Worm (Caenorhabditis elegans) whole organism, L4 larva: ENCODE results near the gene syx-6.

Experiments
- F26F4.8 ChIP-seq: fragments of 200-800 bp; sonication (Bioruptor generic); conservative IDR thresholded peaks from 2 replicates; pipeline ENCODE4 v1.3.6; 2022; ENCODE audit warnings: missing genetic modification characterization, missing compliant biosample characterization
- F49E8.2 ChIP-seq: sonication (generic microtip); optimal IDR thresholded peaks from 2 replicates; lab custom pipeline; 2016; ENCODE audit warnings: missing compliant biosample characterization, mild to moderate bottlenecking, missing genetic modification characterization, borderline replicate concordance
- R02D3.7 ChIP-seq: fragments of 150-350 bp; sonication (generic microtip); optimal IDR thresholded peaks from 3 replicates; lab custom pipeline; 2014; ENCODE audit warnings: missing biosample characterization, missing genetic modification characterization
- T20F7.1 ChIP-seq: fragments of 200-800 bp; sonication (Bioruptor generic); optimal IDR thresholded peaks from 2 replicates; lab custom pipeline; 2018; ENCODE audit warnings: mild to moderate bottlenecking, missing genetic modification characterization, missing compliant biosample characterization
- T26A8.4 ChIP-seq: fragments of 200-800 bp; sonication (Bioruptor generic); IDR thresholded peaks from 2 replicates; pipeline ENCODE4 v1.3.6; 2022; ENCODE audit warnings: missing genetic modification characterization, missing compliant biosample characterization
- Y105C5A.15 ChIP-seq: fragments of 200-800 bp; sonication (Bioruptor generic); IDR thresholded peaks from 2 replicates; pipeline ENCODE4 v1.3.6; 2022; ENCODE audit warnings: missing genetic modification characterization, missing compliant biosample characterization
- Y5F2A.4 ChIP-seq: fragments of 200-800 bp; sonication (Bioruptor generic); optimal IDR thresholded peaks from 2 replicates; lab custom pipeline; 2018; ENCODE audit warnings: mild to moderate bottlenecking, missing genetic modification characterization, missing compliant biosample characterization
- Y75B8A.6 ChIP-seq: fragments of 200-800 bp; sonication (Bioruptor generic); IDR thresholded peaks from 2 replicates; pipeline ENCODE4 v1.3.6; 2022; ENCODE audit warnings: missing genetic modification reagents, missing genetic modification characterization, missing compliant biosample characterization
- ZK546.5 ChIP-seq, 2 experiments: sonication (generic microtip); optimal IDR thresholded peaks; 2 replicates each; lab custom pipeline; 2017; ENCODE audit warnings: missing biosample characterization in 2 of 2, missing genetic modification characterization in 2 of 2
- ama-1 ChIP-seq: fragments of 150-350 bp; optimal IDR thresholded peaks from 2 replicates; lab custom pipeline; 2014; ENCODE audit warnings: inconsistent platforms, mixed read lengths
- ceh-82 ChIP-seq: sonication (generic microtip); optimal IDR thresholded peaks from 2 replicates; lab custom pipeline; 2017; ENCODE audit warnings: missing biosample characterization, missing genetic modification characterization
- ctbp-1 ChIP-seq: fragments of 200-800 bp; sonication (Bioruptor generic); IDR thresholded peaks from 2 replicates; pipeline ENCODE4 v1.3.6; 2022; ENCODE audit warnings: missing genetic modification reagents, missing genetic modification characterization, missing compliant biosample characterization
- daf-16 ChIP-seq, 3 experiments: sonication (generic microtip); optimal IDR thresholded peaks; 2 replicates each; lab custom pipeline; 2016 to 2017; ENCODE audit warnings: missing genetic modification characterization in 3 of 3, missing genetic modification reagents in 3 of 3, mild to moderate bottlenecking in 2 of 3, missing compliant biosample characterization in 2 of 3, missing biosample characterization in 1 of 3, moderate library complexity in 1 of 3
- dmd-8 ChIP-seq: fragments of 200-800 bp; sonication (Bioruptor generic); IDR thresholded peaks from 2 replicates; pipeline ENCODE4 v1.3.6; 2022; ENCODE audit warnings: missing genetic modification characterization, missing compliant biosample characterization
- duxl-1 ChIP-seq: sonication (generic microtip); optimal IDR thresholded peaks from 2 replicates; lab custom pipeline; 2016; ENCODE audit warnings: mild to moderate bottlenecking, missing genetic modification characterization, moderate library complexity, missing compliant biosample characterization; ENCODE audit not compliant: poor library complexity
- dve-1 ChIP-seq: sonication (generic microtip); optimal IDR thresholded peaks from 2 replicates; lab custom pipeline; 2017; ENCODE audit warnings: antibody characterized with exemption, mild to moderate bottlenecking, missing genetic modification characterization, missing compliant biosample characterization; ENCODE audit not compliant: insufficient read depth
- egl-27 ChIP-seq: sonication (generic microtip); optimal IDR thresholded peaks from 3 replicates; lab custom pipeline; 2017; ENCODE audit warnings: missing biosample characterization, missing genetic modification reagents, missing genetic modification characterization
- egl-43 ChIP-seq: fragments of 200-800 bp; sonication (Bioruptor generic); IDR thresholded peaks from 2 replicates; pipeline ENCODE4 v1.3.6; 2022; ENCODE audit warnings: missing genetic modification reagents, missing genetic modification characterization, missing compliant biosample characterization
- fkh-10 ChIP-seq: fragments of 150-350 bp; optimal IDR thresholded peaks from 2 replicates; lab custom pipeline; 2014; ENCODE audit warnings: missing biosample characterization, missing genetic modification reagents, missing genetic modification characterization
- hif-1 ChIP-seq, 2 experiments: sonication (generic microtip); optimal IDR thresholded peaks; 2 replicates each; lab custom pipeline; 2016 to 2017; ENCODE audit warnings: missing compliant biosample characterization in 2 of 2, missing genetic modification characterization in 2 of 2, missing genetic modification reagents in 2 of 2, missing genotype in 2 of 2, mild to moderate bottlenecking in 1 of 2
- hlh-30 ChIP-seq: sonication (generic microtip); optimal IDR thresholded peaks from 2 replicates; lab custom pipeline; 2017; ENCODE audit warnings: antibody characterized with exemption, mild to moderate bottlenecking, missing genetic modification characterization, missing compliant biosample characterization; ENCODE audit not compliant: insufficient read depth
- lin-15B ChIP-seq: fragments of 150-350 bp; sonication (generic microtip); optimal IDR thresholded peaks from 3 replicates; lab custom pipeline; 2014; ENCODE audit warnings: missing biosample characterization, missing genetic modification characterization
- lin-38 ChIP-seq: fragments of 200-800 bp; sonication (Bioruptor generic); IDR thresholded peaks from 2 replicates; pipeline ENCODE4 v1.3.6; 2022; ENCODE audit warnings: missing genetic modification reagents, missing genetic modification characterization, missing compliant biosample characterization
- lin-39 ChIP-seq: fragments of 150-350 bp; optimal IDR thresholded peaks from 2 replicates; lab custom pipeline; 2014; ENCODE audit warnings: missing biosample characterization, missing genetic modification reagents, missing genetic modification characterization
- mdl-1 ChIP-seq, 2 experiments: fragments of 150-350 bp in 1 of 2; sonication (generic microtip) in 1 of 2; optimal IDR thresholded peaks; 2 replicates each; lab custom pipeline; 2014 to 2017; ENCODE audit warnings: missing biosample characterization in 2 of 2, missing genetic modification characterization in 2 of 2
- mdt-29 ChIP-seq: fragments of 200-800 bp; sonication (Bioruptor generic); IDR thresholded peaks from 2 replicates; pipeline ENCODE4 v1.3.6; 2022; ENCODE audit warnings: missing genetic modification reagents, missing genetic modification characterization, missing compliant biosample characterization
- mxl-2 ChIP-seq: fragments of 200-800 bp; sonication (Bioruptor generic); conservative IDR thresholded peaks from 2 replicates; pipeline ENCODE4 v1.3.6; 2022; ENCODE audit warnings: missing genetic modification reagents, missing genetic modification characterization, missing compliant biosample characterization
- mxl-3 ChIP-seq: fragments of 200-800 bp; sonication (Bioruptor generic); optimal IDR thresholded peaks from 2 replicates; lab custom pipeline; 2018; ENCODE audit warnings: mild to moderate bottlenecking, missing genetic modification characterization, missing compliant biosample characterization
- nhr-10 ChIP-seq: fragments of 150-350 bp; optimal IDR thresholded peaks from 2 replicates; lab custom pipeline; 2014; ENCODE audit warnings: missing biosample characterization, missing genetic modification characterization
- nhr-11 ChIP-seq: fragments of 150-350 bp; optimal IDR thresholded peaks from 2 replicates; lab custom pipeline; 2014; ENCODE audit warnings: missing biosample characterization, missing genetic modification characterization
- nhr-237 ChIP-seq: sonication (generic microtip); optimal IDR thresholded peaks from 2 replicates; lab custom pipeline; 2017; ENCODE audit warnings: missing biosample characterization, missing genetic modification characterization
- nhr-25 ChIP-seq: sonication (generic microtip); optimal IDR thresholded peaks from 2 replicates; lab custom pipeline; 2017; ENCODE audit warnings: missing genetic modification characterization, mild to moderate bottlenecking, missing compliant biosample characterization, antibody characterized with exemption, moderate library complexity, borderline replicate concordance; ENCODE audit not compliant: insufficient read depth
- nhr-77 ChIP-seq: fragments of 150-350 bp; optimal IDR thresholded peaks from 2 replicates; lab custom pipeline; 2014; ENCODE audit warnings: missing biosample characterization, missing genetic modification characterization
- pha-4 ChIP-seq, 2 experiments: fragments of 150-350 bp in 1 of 2; fragments of 200-800 bp in 1 of 2; sonication (Bioruptor generic) in 1 of 2; IDR thresholded peaks in 1 of 2; optimal IDR thresholded peaks in 1 of 2; 2 replicates each; pipeline versions ENCODE4 v1.3.6 to Lab custom; 2014 to 2022; ENCODE audit warnings: missing genetic modification characterization in 2 of 2, missing genetic modification reagents in 2 of 2, missing biosample characterization in 1 of 2, missing compliant biosample characterization in 1 of 2
- pqm-1 ChIP-seq: sonication (generic microtip); optimal IDR thresholded peaks from 2 replicates; lab custom pipeline; 2017; ENCODE audit warnings: missing biosample characterization, missing genetic modification characterization
- rbr-2 ChIP-seq: sonication (generic microtip); optimal IDR thresholded peaks from 2 replicates; lab custom pipeline; 2016; ENCODE audit warnings: missing genotype, missing genetic modification characterization, missing compliant biosample characterization
- saeg-2 ChIP-seq: fragments of 200-800 bp; sonication (Bioruptor generic); IDR thresholded peaks from 2 replicates; pipeline ENCODE4 v1.3.6; 2022; ENCODE audit warnings: missing genetic modification reagents, missing genetic modification characterization, missing compliant biosample characterization
- set-16 ChIP-seq: fragments of 200-800 bp; sonication (Bioruptor generic); IDR thresholded peaks from 2 replicates; pipeline ENCODE4 v1.3.6; 2022; ENCODE audit warnings: missing genetic modification reagents, missing genetic modification characterization, missing compliant biosample characterization
- snpc-4 ChIP-seq: fragments of 150-350 bp; optimal IDR thresholded peaks from 2 replicates; lab custom pipeline; 2014; ENCODE audit warnings: missing biosample characterization, missing genetic modification characterization
- tag-97 ChIP-seq: fragments of 200-800 bp; sonication (Bioruptor generic); IDR thresholded peaks from 2 replicates; pipeline ENCODE4 v1.3.6; 2022; ENCODE audit warnings: missing genetic modification characterization, missing compliant biosample characterization
- tra-1 ChIP-seq: fragments of 200-800 bp; sonication (Bioruptor generic); IDR thresholded peaks from 2 replicates; pipeline ENCODE4 v1.3.6; 2022; ENCODE audit warnings: missing genetic modification reagents, missing genetic modification characterization, missing compliant biosample characterization
- unc-130 ChIP-seq: sonication (generic microtip); optimal IDR thresholded peaks from 2 replicates; lab custom pipeline; 2016; ENCODE audit warnings: missing genetic modification reagents, missing genetic modification characterization, missing compliant biosample characterization
- unc-62 ChIP-seq, 3 experiments: fragments of 150-350 bp in 1 of 3; sonication (generic microtip); optimal IDR thresholded peaks in 2 of 3; peaks in 1 of 3; 1 replicate in 1 of 3; 2 replicates in 2 of 3; lab custom pipeline; 2014 to 2017; ENCODE audit warnings: missing biosample characterization in 3 of 3, missing genetic modification characterization in 3 of 3, missing genetic modification reagents in 3 of 3, missing genotype in 1 of 3
- vab-7 ChIP-seq: fragments of 200-800 bp; sonication (Bioruptor generic); IDR thresholded peaks from 2 replicates; pipeline ENCODE4 v1.3.6; 2022; ENCODE audit warnings: missing genetic modification reagents, missing genetic modification characterization, missing compliant biosample characterization
- zag-1 ChIP-seq: fragments of 150-350 bp; optimal IDR thresholded peaks from 2 replicates; lab custom pipeline; 2014; ENCODE audit warnings: missing biosample characterization, missing genetic modification characterization
- zfp-2 ChIP-seq: sonication (generic microtip); optimal IDR thresholded peaks from 2 replicates; lab custom pipeline; 2016; ENCODE audit warnings: mild to moderate bottlenecking, missing genetic modification characterization, missing compliant biosample characterization
- zfp-3 ChIP-seq: fragments of 200-800 bp; sonication (Bioruptor generic); conservative IDR thresholded peaks from 2 replicates; pipeline ENCODE4 v1.3.6; 2022; ENCODE audit warnings: missing genetic modification reagents, missing genetic modification characterization, missing compliant biosample characterization
- zip-11 ChIP-seq: fragments of 200-800 bp; sonication (Bioruptor generic); IDR thresholded peaks from 2 replicates; pipeline ENCODE4 v1.3.6; 2022; ENCODE audit warnings: missing genetic modification characterization, missing compliant biosample characterization

Gene syx-6

ce11 chrX:3127626-3128142, 36.6 kb upstream of the syx-6 start:
- no peak for TF ChIP-seq R02D3.7 (tag; lab: Kevin White, UChicago)
- peak; percentile 66 for TF ChIP-seq vab-7 (GFP tag; lab: Robert Waterston, UW)
- TF ChIP-seq unc-62 (GFP tag; optimal IDR thresholded peaks at IDR 0.05 in 1 of 2; lab: Kevin White, UChicago): peak in 1 of 2 experiments; percentile 100
- TF ChIP-seq unc-62 (tag; optimal IDR thresholded peaks at IDR 0.05; lab: Kevin White, UChicago): no peak
- peak; percentile 71 for TF ChIP-seq T26A8.4
- no peak for TF ChIP-seq ceh-82
- peak; percentile 97 for TF ChIP-seq rbr-2 (tag; lab: Kevin White, UChicago)
- no peak for TF ChIP-seq egl-27 (tag; lab: Kevin White, UChicago)
- TF ChIP-seq T20F7.1 (GFP tag; lab: Kevin White, UChicago): no peak
- peak; percentile 72 for TF ChIP-seq tra-1 (GFP tag; lab: Robert Waterston, UW)
- TF ChIP-seq lin-39 (tag; lab: Kevin White, UChicago): no peak
- TF ChIP-seq saeg-2 (GFP tag; lab: Robert Waterston, UW): peak; percentile 64; the same call in 1 of the 2 replicates
- no peak for TF ChIP-seq egl-43
- TF ChIP-seq zfp-2: peak; percentile 46
- TF ChIP-seq nhr-10: peak; percentile 74
- TF ChIP-seq F49E8.2 (tag; lab: Kevin White, UChicago): no peak
- peak; percentile 91 for TF ChIP-seq nhr-11
- peak; percentile 85 to 90 for TF ChIP-seq mdl-1 (tag; optimal IDR thresholded peaks at IDR 0.05; lab: Kevin White, UChicago)
- TF ChIP-seq nhr-77 (tag; lab: Kevin White, UChicago): peak; percentile 68
- peak; percentile 59 for TF ChIP-seq duxl-1
- TF ChIP-seq dmd-8 (GFP tag; lab: Robert Waterston, UW): peak; percentile 64; the same call in 1 of the 2 replicates
- TF ChIP-seq set-16 (GFP tag; lab: Robert Waterston, UW): peak; percentile 95
- TF ChIP-seq lin-38: peak; percentile 69
- no peak for TF ChIP-seq nhr-237 (tag; lab: Kevin White, UChicago)
- peak; percentile 54; the same call in 1 of the 2 replicates for TF ChIP-seq zfp-3 (GFP tag; lab: Robert Waterston, UW)
- 0 out of 2 replicates have a peak, but pooled peaks have one; percentile 67 for TF ChIP-seq Y75B8A.6 (GFP tag; lab: Robert Waterston, UW)
- TF ChIP-seq zip-11: no peak
- TF ChIP-seq nhr-25: peak; percentile 96
- TF ChIP-seq ama-1 (lab: Kevin White, UChicago): no peak
- peak; percentile 86 for TF ChIP-seq hlh-30
- TF ChIP-seq F26F4.8 (GFP tag; lab: Robert Waterston, UW): no peak
- TF ChIP-seq daf-16 (GFP tag; optimal IDR thresholded peaks at IDR 0.05; lab: Kevin White, UChicago): peak; percentile 41 to 66
- peak; percentile 64 for TF ChIP-seq daf-16 (tag; optimal IDR thresholded peaks at IDR 0.05; lab: Kevin White, UChicago)
- TF ChIP-seq mxl-3 (GFP tag; lab: Kevin White, UChicago): peak; percentile 92
- TF ChIP-seq tag-97: peak; percentile 65; the same call in 1 of the 2 replicates
- TF ChIP-seq zag-1 (tag; lab: Kevin White, UChicago): peak; percentile 66
- no peak for TF ChIP-seq Y105C5A.15 (GFP tag; lab: Robert Waterston, UW)
- TF ChIP-seq hif-1 (tag; optimal IDR thresholded peaks at IDR 0.05; lab: Kevin White, UChicago): peak; percentile 73 to 95
- peak; percentile 13 for TF ChIP-seq pqm-1 (tag; lab: Kevin White, UChicago)
- peak; percentile 92 for TF ChIP-seq dve-1
- no peak for TF ChIP-seq unc-130 (GFP tag; lab: Kevin White, UChicago)
- TF ChIP-seq pha-4 (GFP tag; IDR thresholded peaks at IDR 0.05; lab: Robert Waterston, UW): peak; percentile 81
- peak; percentile 90 for TF ChIP-seq pha-4 (tag; optimal IDR thresholded peaks at IDR 0.05; lab: Kevin White, UChicago)
- TF ChIP-seq ZK546.5 (tag; optimal IDR thresholded peaks at IDR 0.05; lab: Kevin White, UChicago): peak in 1 of 2 experiments; percentile 50
- TF ChIP-seq Y5F2A.4 (GFP tag; lab: Kevin White, UChicago): no peak
- no peak for TF ChIP-seq lin-15B (tag; lab: Kevin White, UChicago)
- TF ChIP-seq snpc-4: no peak
- peak; percentile 91 for TF ChIP-seq fkh-10 (GFP tag; lab: Kevin White, UChicago)
- 0 out of 2 replicates have a peak, but pooled peaks have one; percentile 32 for TF ChIP-seq mdt-29
- TF ChIP-seq ctbp-1 (GFP tag; lab: Robert Waterston, UW): peak; percentile 95
- TF ChIP-seq mxl-2: no peak; the same call in 1 of the 2 replicates
